Worm (Caenorhabditis elegans): ENCODE measurements around the gene ctns-1.

ce11 chrII:8136818-8137217 lies at the start of gene ctns-1:
- no peak for TF ChIP-seq sdc-2 (tag; optimal IDR thresholded peaks at IDR 0.05)
- no peak for TF ChIP-seq ceh-19 (GFP tag; optimal IDR thresholded peaks at IDR 0.05)
- TF ChIP-seq ceh-24 (tag; optimal IDR thresholded peaks at IDR 0.05): no peak
- no peak for TF ChIP-seq unc-55 (GFP tag; optimal IDR thresholded peaks at IDR 0.05)
- TF ChIP-seq ceh-48 (tag; optimal IDR thresholded peaks at IDR 0.05): no peak
- no peak for TF ChIP-seq ama-1 (optimal IDR thresholded peaks at IDR 0.05)

Measured in whole organism, late embryonic.